Worm (Caenorhabditis elegans) whole organism, L4 larva: Measurements from ENCODE around the gene rpl-36.

ENCODE experiments used
- D1046.2 ChIP-seq: fragments of 200-800 bp; sonication (Bioruptor generic); IDR thresholded peaks from 2 replicates; pipeline ENCODE4 v1.3.6; 2022; ENCODE audit warnings: missing genetic modification characterization, missing compliant biosample characterization
- F10B5.3 ChIP-seq: sonication (generic microtip); optimal IDR thresholded peaks from 2 replicates; lab custom pipeline; 2016; ENCODE audit warnings: mild to moderate bottlenecking, missing genetic modification characterization, missing compliant biosample characterization
- F26F4.8 ChIP-seq: fragments of 200-800 bp; sonication (Bioruptor generic); conservative IDR thresholded peaks from 2 replicates; pipeline ENCODE4 v1.3.6; 2022; ENCODE audit warnings: missing genetic modification characterization, missing compliant biosample characterization
- F37D6.2 ChIP-seq: sonication (generic microtip); optimal IDR thresholded peaks from 2 replicates; lab custom pipeline; 2016; ENCODE audit warnings: mild to moderate bottlenecking, missing genetic modification characterization, missing compliant biosample characterization
- F44E2.7 ChIP-seq: fragments of 200-800 bp; sonication (Bioruptor generic); IDR thresholded peaks from 2 replicates; pipeline ENCODE4 v2.1.2; 2022; ENCODE audit warnings: missing genetic modification characterization, missing compliant biosample characterization
- R02D3.7 ChIP-seq: fragments of 150-350 bp; sonication (generic microtip); optimal IDR thresholded peaks from 3 replicates; lab custom pipeline; 2014; ENCODE audit warnings: missing biosample characterization, missing genetic modification characterization
- T20F7.1 ChIP-seq: fragments of 200-800 bp; sonication (Bioruptor generic); optimal IDR thresholded peaks from 2 replicates; lab custom pipeline; 2018; ENCODE audit warnings: mild to moderate bottlenecking, missing genetic modification characterization, missing compliant biosample characterization
- Y5F2A.4 ChIP-seq: fragments of 200-800 bp; sonication (Bioruptor generic); optimal IDR thresholded peaks from 2 replicates; lab custom pipeline; 2018; ENCODE audit warnings: mild to moderate bottlenecking, missing genetic modification characterization, missing compliant biosample characterization
- ZK546.5 ChIP-seq, 2 experiments: sonication (generic microtip); optimal IDR thresholded peaks; 2 replicates each; lab custom pipeline; 2017; ENCODE audit warnings: missing biosample characterization in 2 of 2, missing genetic modification characterization in 2 of 2
- aha-1 ChIP-seq: fragments of 150-350 bp; peaks from one replicate; lab custom pipeline; 2014; ENCODE audit warnings: missing biosample characterization, missing genetic modification characterization
- aly-2 ChIP-seq: sonication (generic microtip); optimal IDR thresholded peaks from 2 replicates; lab custom pipeline; 2018; ENCODE audit warnings: missing biosample characterization, missing genetic modification characterization
- arid-1 ChIP-seq: fragments of 200-800 bp; sonication (Bioruptor generic); conservative IDR thresholded peaks from 2 replicates; pipeline ENCODE4 v1.3.6; 2022; ENCODE audit warnings: missing genetic modification reagents, missing genetic modification characterization, missing compliant biosample characterization
- ceh-32 ChIP-seq: sonication (generic microtip); optimal IDR thresholded peaks from 2 replicates; lab custom pipeline; 2016; ENCODE audit warnings: mild to moderate bottlenecking, missing genetic modification characterization, missing compliant biosample characterization; ENCODE audit not compliant: poor library complexity
- ceh-62 ChIP-seq: sonication (generic microtip); optimal IDR thresholded peaks from 2 replicates; lab custom pipeline; 2017; ENCODE audit warnings: missing biosample characterization, missing genetic modification characterization
- ceh-82 ChIP-seq: sonication (generic microtip); optimal IDR thresholded peaks from 2 replicates; lab custom pipeline; 2017; ENCODE audit warnings: missing biosample characterization, missing genetic modification characterization
- ces-1 ChIP-seq: fragments of 150-350 bp; sonication (generic microtip); optimal IDR thresholded peaks from 4 replicates; lab custom pipeline; 2014; ENCODE audit warnings: missing biosample characterization, missing genetic modification reagents, missing genetic modification characterization
- ctbp-1 ChIP-seq: fragments of 200-800 bp; sonication (Bioruptor generic); IDR thresholded peaks from 2 replicates; pipeline ENCODE4 v1.3.6; 2022; ENCODE audit warnings: missing genetic modification reagents, missing genetic modification characterization, missing compliant biosample characterization
- daf-8 ChIP-seq: fragments of 200-800 bp; sonication (Bioruptor generic); IDR thresholded peaks from 2 replicates; pipeline ENCODE4 v1.3.6; 2022; ENCODE audit warnings: missing genetic modification characterization, missing compliant biosample characterization
- dmd-9 ChIP-seq: fragments of 200-800 bp; sonication (Bioruptor generic); IDR thresholded peaks from 2 replicates; pipeline ENCODE4 v1.3.6; 2022; ENCODE audit warnings: missing genetic modification reagents, missing genetic modification characterization, missing compliant biosample characterization
- dve-1 ChIP-seq: sonication (generic microtip); optimal IDR thresholded peaks from 2 replicates; lab custom pipeline; 2017; ENCODE audit warnings: antibody characterized with exemption, mild to moderate bottlenecking, missing genetic modification characterization, missing compliant biosample characterization; ENCODE audit not compliant: insufficient read depth
- egl-43 ChIP-seq: fragments of 200-800 bp; sonication (Bioruptor generic); IDR thresholded peaks from 2 replicates; pipeline ENCODE4 v1.3.6; 2022; ENCODE audit warnings: missing genetic modification reagents, missing genetic modification characterization, missing compliant biosample characterization
- fos-1 ChIP-seq: fragments of 150-350 bp; optimal IDR thresholded peaks from 2 replicates; lab custom pipeline; 2014; ENCODE audit warnings: missing biosample characterization, missing genetic modification characterization
- hif-1 ChIP-seq, 2 experiments: sonication (generic microtip); optimal IDR thresholded peaks; 2 replicates each; lab custom pipeline; 2016 to 2017; ENCODE audit warnings: missing compliant biosample characterization in 2 of 2, missing genetic modification characterization in 2 of 2, missing genetic modification reagents in 2 of 2, missing genotype in 2 of 2, mild to moderate bottlenecking in 1 of 2
- hlh-11 ChIP-seq: fragments of 200-800 bp; sonication (Bioruptor generic); optimal IDR thresholded peaks from 2 replicates; lab custom pipeline; 2018; ENCODE audit warnings: mild to moderate bottlenecking, missing genetic modification characterization, missing compliant biosample characterization
- hmg-1.1 ChIP-seq: fragments of 200-800 bp; sonication (Bioruptor generic); IDR thresholded peaks from 2 replicates; pipeline ENCODE4 v1.3.6; 2022; ENCODE audit warnings: missing genetic modification reagents, missing genetic modification characterization, missing compliant biosample characterization
- jun-1 ChIP-seq: fragments of 150-350 bp; optimal IDR thresholded peaks from 2 replicates; lab custom pipeline; 2014; ENCODE audit warnings: missing biosample characterization, missing genetic modification reagents, missing genetic modification characterization
- lin-1 ChIP-seq: fragments of 200-800 bp; sonication (Bioruptor generic); IDR thresholded peaks from 2 replicates; pipeline ENCODE4 v1.3.6; 2022; ENCODE audit warnings: missing genetic modification reagents, missing genetic modification characterization, missing compliant biosample characterization
- lin-13 ChIP-seq: fragments of 150-350 bp; optimal IDR thresholded peaks from 2 replicates; lab custom pipeline; 2014; ENCODE audit warnings: missing biosample characterization, missing genetic modification reagents, missing genetic modification characterization
- lin-29 ChIP-seq: fragments of 200-800 bp; sonication (Bioruptor generic); IDR thresholded peaks from 2 replicates; pipeline ENCODE4 v1.3.6; 2022; ENCODE audit warnings: missing genetic modification reagents, missing genetic modification characterization, missing compliant biosample characterization
- madf-5 ChIP-seq, 2 experiments: fragments of 200-800 bp; sonication (Bioruptor generic); IDR thresholded peaks; 2 replicates each; pipeline ENCODE4 v1.3.6; 2022; ENCODE audit warnings: missing compliant biosample characterization in 2 of 2, missing genetic modification characterization in 2 of 2
- mdl-1 ChIP-seq, 2 experiments: fragments of 150-350 bp in 1 of 2; sonication (generic microtip) in 1 of 2; optimal IDR thresholded peaks; 2 replicates each; lab custom pipeline; 2014 to 2017; ENCODE audit warnings: missing biosample characterization in 2 of 2, missing genetic modification characterization in 2 of 2
- mdt-29 ChIP-seq: fragments of 200-800 bp; sonication (Bioruptor generic); IDR thresholded peaks from 2 replicates; pipeline ENCODE4 v1.3.6; 2022; ENCODE audit warnings: missing genetic modification reagents, missing genetic modification characterization, missing compliant biosample characterization
- mes-2 ChIP-seq: sonication (generic microtip); optimal IDR thresholded peaks from 2 replicates; lab custom pipeline; 2016; ENCODE audit warnings: missing genotype, mild to moderate bottlenecking, missing genetic modification characterization, missing compliant biosample characterization; ENCODE audit not compliant: poor library complexity, severe bottlenecking
- nhr-10 ChIP-seq: fragments of 150-350 bp; optimal IDR thresholded peaks from 2 replicates; lab custom pipeline; 2014; ENCODE audit warnings: missing biosample characterization, missing genetic modification characterization
- nhr-102 ChIP-seq: sonication (generic microtip); optimal IDR thresholded peaks from 2 replicates; lab custom pipeline; 2016; ENCODE audit warnings: mild to moderate bottlenecking, missing genetic modification characterization, moderate library complexity, missing compliant biosample characterization
- nhr-237 ChIP-seq: sonication (generic microtip); optimal IDR thresholded peaks from 2 replicates; lab custom pipeline; 2017; ENCODE audit warnings: missing biosample characterization, missing genetic modification characterization
- nhr-28 ChIP-seq: fragments of 150-350 bp; optimal IDR thresholded peaks from 2 replicates; lab custom pipeline; 2014; ENCODE audit warnings: missing biosample characterization, missing genetic modification characterization
- nhr-41 ChIP-seq: fragments of 200-800 bp; sonication (Bioruptor generic); IDR thresholded peaks from 2 replicates; pipeline ENCODE4 v1.3.6; 2022; ENCODE audit warnings: missing genetic modification reagents, missing genetic modification characterization, missing compliant biosample characterization
- nhr-6 ChIP-seq: fragments of 150-350 bp; optimal IDR thresholded peaks from 2 replicates; lab custom pipeline; 2014; ENCODE audit warnings: missing biosample characterization, missing genetic modification characterization
- php-3 ChIP-seq: fragments of 200-800 bp; sonication (Bioruptor generic); IDR thresholded peaks from 2 replicates; pipeline ENCODE4 v1.3.6; 2022; ENCODE audit warnings: missing genetic modification reagents, missing genetic modification characterization, missing compliant biosample characterization
- sdz-12 ChIP-seq: fragments of 200-800 bp; sonication (Bioruptor generic); optimal IDR thresholded peaks from 2 replicates; lab custom pipeline; 2018; ENCODE audit warnings: mild to moderate bottlenecking, missing genetic modification characterization, missing compliant biosample characterization
- spr-1 ChIP-seq: sonication (generic microtip); optimal IDR thresholded peaks from 2 replicates; lab custom pipeline; 2016; ENCODE audit warnings: mild to moderate bottlenecking, missing genetic modification characterization, missing compliant biosample characterization
- spr-3 ChIP-seq: fragments of 200-800 bp; sonication (Bioruptor generic); optimal IDR thresholded peaks from 2 replicates; lab custom pipeline; 2018; ENCODE audit warnings: mild to moderate bottlenecking, missing genetic modification characterization, missing compliant biosample characterization
- tag-97 ChIP-seq: fragments of 200-800 bp; sonication (Bioruptor generic); IDR thresholded peaks from 2 replicates; pipeline ENCODE4 v1.3.6; 2022; ENCODE audit warnings: missing genetic modification characterization, missing compliant biosample characterization
- unc-130 ChIP-seq: sonication (generic microtip); optimal IDR thresholded peaks from 2 replicates; lab custom pipeline; 2016; ENCODE audit warnings: missing genetic modification reagents, missing genetic modification characterization, missing compliant biosample characterization
- unc-62 ChIP-seq, 3 experiments: fragments of 150-350 bp in 1 of 3; sonication (generic microtip); optimal IDR thresholded peaks in 2 of 3; peaks in 1 of 3; 1 replicate in 1 of 3; 2 replicates in 2 of 3; lab custom pipeline; 2014 to 2017; ENCODE audit warnings: missing biosample characterization in 3 of 3, missing genetic modification characterization in 3 of 3, missing genetic modification reagents in 3 of 3, missing genotype in 1 of 3
- vab-7 ChIP-seq: fragments of 200-800 bp; sonication (Bioruptor generic); IDR thresholded peaks from 2 replicates; pipeline ENCODE4 v1.3.6; 2022; ENCODE audit warnings: missing genetic modification reagents, missing genetic modification characterization, missing compliant biosample characterization
- zfp-2 ChIP-seq: sonication (generic microtip); optimal IDR thresholded peaks from 2 replicates; lab custom pipeline; 2016; ENCODE audit warnings: mild to moderate bottlenecking, missing genetic modification characterization, missing compliant biosample characterization
- zip-11 ChIP-seq: fragments of 200-800 bp; sonication (Bioruptor generic); IDR thresholded peaks from 2 replicates; pipeline ENCODE4 v1.3.6; 2022; ENCODE audit warnings: missing genetic modification characterization, missing compliant biosample characterization
- zip-2 ChIP-seq: fragments of 150-350 bp; optimal IDR thresholded peaks from 2 replicates; lab custom pipeline; 2014; ENCODE audit warnings: missing biosample characterization, missing genetic modification characterization
- ztf-11 ChIP-seq: fragments of 150-350 bp; optimal IDR thresholded peaks from 2 replicates; lab custom pipeline; 2014; ENCODE audit warnings: missing biosample characterization, missing genetic modification characterization
- ztf-7 ChIP-seq: fragments of 150-350 bp; optimal IDR thresholded peaks from 2 replicates; lab custom pipeline; 2014; ENCODE audit warnings: missing biosample characterization, missing genetic modification characterization

rpl-36 gene

ce11 chrIII:7181822-7182221 is 1.8 kb downstream of the rpl-36 start, which contains the start of gene epg-4:
TSS of gene epg-4 (plus strand) at chrIII:7182167.
- TF ChIP-seq nhr-102 (tag; lab: Kevin White, UChicago) (no peak), aly-2 (tag; lab: Kevin White, UChicago) (no peak), arid-1 (GFP tag; lab: Robert Waterston, UW) (0 out of 2 replicates have a peak, but pooled peaks have one; percentile 5), Y5F2A.4 (GFP tag; lab: Kevin White, UChicago) (no peak), dve-1 (tag; lab: Kevin White, UChicago) (peak; percentile 33), daf-8 (GFP tag; lab: Robert Waterston, UW) (no peak), spr-1 (tag; lab: Kevin White, UChicago) (no peak), mdt-29 (GFP tag; lab: Robert Waterston, UW) (no peak), ztf-11 (tag; lab: Kevin White, UChicago) (no peak), nhr-10 (no peak), hmg-1.1 (GFP tag; lab: Robert Waterston, UW) (peak; percentile 65; the same call in 1 of the 2 replicates), T20F7.1 (GFP tag; lab: Kevin White, UChicago) (peak; percentile 61), hlh-11 (tag; lab: Kevin White, UChicago) (peak; percentile 65), unc-130 (GFP tag; lab: Kevin White, UChicago) (no peak), ces-1 (GFP tag; lab: Kevin White, UChicago) (no peak), aha-1 (tag; lab: Kevin White, UChicago) (no peak), hif-1 (tag; optimal IDR thresholded peaks at IDR 0.05; lab: Kevin White, UChicago) (peak in 1 of 2 experiments; percentile 52), ctbp-1 (GFP tag; lab: Robert Waterston, UW) (peak; percentile 37; the same call in 1 of the 2 replicates), F10B5.3 (no peak), tag-97 (GFP tag; lab: Robert Waterston, UW) (no peak), F26F4.8 (GFP tag; lab: Robert Waterston, UW) (no peak), ZK546.5 (tag; optimal IDR thresholded peaks at IDR 0.05; lab: Kevin White, UChicago) (no peak), F37D6.2 (tag; lab: Kevin White, UChicago) (no peak), mdl-1 (tag; optimal IDR thresholded peaks at IDR 0.05; lab: Kevin White, UChicago) (no peak), madf-5 (GFP tag; IDR thresholded peaks at IDR 0.05; lab: Robert Waterston, UW) (no peak), lin-1 (GFP tag; lab: Robert Waterston, UW) (no peak), lin-13 (GFP tag; lab: Kevin White, UChicago) (peak; percentile 33), lin-29 (GFP tag; lab: Robert Waterston, UW) (no peak), R02D3.7 (tag; lab: Kevin White, UChicago) (no peak), fos-1 (no peak), php-3 (GFP tag; lab: Robert Waterston, UW) (no peak), zip-11 (GFP tag; lab: Robert Waterston, UW) (no peak), dmd-9 (GFP tag; lab: Robert Waterston, UW) (no peak), ceh-82 (tag; lab: Kevin White, UChicago) (no peak), ztf-7 (no peak), nhr-28 (tag; lab: Kevin White, UChicago) (peak; percentile 52), unc-62 (GFP tag; optimal IDR thresholded peaks at IDR 0.05 in 1 of 2; lab: Kevin White, UChicago) (no peak), unc-62 (tag; optimal IDR thresholded peaks at IDR 0.05; lab: Kevin White, UChicago) (no peak), F44E2.7 (GFP tag; lab: Robert Waterston, UW) (no peak), sdz-12 (GFP tag; lab: Kevin White, UChicago) (no peak), ceh-32 (tag; lab: Kevin White, UChicago) (no peak), nhr-41 (GFP tag; lab: Robert Waterston, UW) (no peak), ceh-62 (no peak), egl-43 (GFP tag; lab: Robert Waterston, UW) (no peak), vab-7 (GFP tag; lab: Robert Waterston, UW) (no peak), zfp-2 (tag; lab: Kevin White, UChicago) (peak; percentile 33), nhr-237 (tag; lab: Kevin White, UChicago) (no peak), zip-2 (no peak), nhr-6 (no peak), mes-2 (tag; lab: Kevin White, UChicago) (peak; percentile 66), D1046.2 (no peak), jun-1 (tag; lab: Kevin White, UChicago) (no peak), spr-3 (no peak)
